In the genomic region with DNA sequence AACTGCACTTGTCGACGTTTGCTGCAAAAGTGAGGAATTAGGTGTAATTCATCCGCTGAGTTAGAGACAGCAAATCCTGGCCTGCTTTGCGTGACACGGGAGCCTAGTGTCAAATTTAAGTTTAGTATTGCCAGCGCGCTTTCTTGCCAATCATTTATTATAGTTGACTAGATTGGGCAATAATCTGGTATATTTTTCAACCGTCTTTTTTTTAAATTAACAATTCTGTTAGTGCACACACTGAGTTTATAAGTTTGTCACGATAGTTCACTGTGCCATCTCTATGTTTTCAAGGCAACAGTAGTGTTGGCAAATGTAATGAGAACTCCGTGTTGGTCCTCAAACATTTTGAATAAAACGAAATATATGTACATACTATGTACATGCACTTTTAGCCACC, we compare ENCODE assay signal across 1 fruit fly cellular context.
TF ChIP-seq lines count a peak whose summit lies in the region.

Gene CG9641 (minus strand): TSS at position 34 of the 400 bp plus-strand sequence.
Gene CG3165 (plus strand): TSS at position 294 of the 400 bp plus-strand sequence.

TF ChIP-seq in whole organism, embryonic, 481 proteins besides CTCF, POLR2A, EP300 and RAD21 (continued from another document and continues in another):
- TF ChIP-seq stwl (tag; optimal IDR thresholded peaks at IDR 0.05; lab: Kevin White, UChicago) (peak; percentile 99), CG3407 (GFP tag; optimal IDR thresholded peaks at IDR 0.05; lab: Kevin White, UChicago) (no peak), Lpt (GFP tag; optimal IDR thresholded peaks at IDR 0.05; lab: Kevin White, UChicago) (no peak), CrebB (tag; optimal IDR thresholded peaks at IDR 0.05; lab: Kevin White, UChicago) (peak; percentile 63), sob (GFP tag; IDR thresholded peaks at IDR 0.05; lab: Robert Waterston, UW) (peak; percentile 79), CG4282 (GFP tag; optimal IDR thresholded peaks at IDR 0.05; lab: Kevin White, UChicago) (peak; percentile 82), CG7556 (GFP tag; optimal IDR thresholded peaks at IDR 0.05; lab: Kevin White, UChicago) (peak; percentile 79), zfh2 (GFP tag; optimal IDR thresholded peaks at IDR 0.05; lab: Kevin White, UChicago) (peak; percentile 88), sima (GFP tag; optimal IDR thresholded peaks at IDR 0.05; lab: Kevin White, UChicago) (peak; percentile 10), Bteb2 (GFP tag; optimal IDR thresholded peaks at IDR 0.05; lab: Kevin White, UChicago) (peak; percentile 85), Ada2b (GFP tag; IDR thresholded peaks at IDR 0.05; lab: Robert Waterston, UW) (peak; percentile 72), yki (optimal IDR thresholded peaks at IDR 0.05; lab: Kevin White, UChicago) (no peak), E2f2 (GFP tag; IDR thresholded peaks at IDR 0.05; lab: Robert Waterston, UW) (peak; percentile 73), CG11723 (GFP tag; optimal IDR thresholded peaks at IDR 0.05; lab: Kevin White, UChicago) (no peak), CG16779 (GFP tag; IDR thresholded peaks at IDR 0.05; lab: Robert Waterston, UW) (peak; percentile 76; the same call in 1 of the 2 replicates), pfk (GFP tag; optimal IDR thresholded peaks at IDR 0.05; lab: Kevin White, UChicago) (peak; percentile 3), D19A (tag; optimal IDR thresholded peaks at IDR 0.05; lab: Kevin White, UChicago) (no peak), CG9215 (GFP tag; IDR thresholded peaks at IDR 0.05; lab: Robert Waterston, UW) (peak; percentile 88), aop (GFP tag; IDR thresholded peaks at IDR 0.05; lab: Robert Waterston, UW) (no peak), CG4707 (GFP tag; optimal IDR thresholded peaks at IDR 0.05; lab: Kevin White, UChicago) (peak; percentile 68), Ets65A (GFP tag; lab: Kevin White, UChicago) (peak; percentile 98), CG16813 (GFP tag; IDR thresholded peaks at IDR 0.05; lab: Robert Waterston, UW; ENCODE audit: partially characterized antibody) (peak; percentile 97), CG12071 (GFP tag; optimal IDR thresholded peaks at IDR 0.05; lab: Kevin White, UChicago) (peak; percentile 29), CG3065 (GFP tag; optimal IDR thresholded peaks at IDR 0.05; lab: Kevin White, UChicago) (peak; percentile 68), CG31388 (GFP tag; optimal IDR thresholded peaks at IDR 0.05; lab: Kevin White, UChicago) (peak; percentile 76), CG9609 (GFP tag; optimal IDR thresholded peaks at IDR 0.05; lab: Kevin White, UChicago) (peak; percentile 87), CG7987 (GFP tag; optimal IDR thresholded peaks at IDR 0.05; lab: Kevin White, UChicago) (peak; percentile 62), ara (GFP tag; IDR thresholded peaks at IDR 0.05; lab: Robert Waterston, UW) (peak; percentile 76), pum (GFP tag; optimal IDR thresholded peaks at IDR 0.05; lab: Kevin White, UChicago) (peak; percentile 92), p53 (GFP tag; optimal IDR thresholded peaks at IDR 0.05; lab: Kevin White, UChicago) (peak; percentile 72), odd (GFP tag; optimal IDR thresholded peaks at IDR 0.05; lab: Kevin White, UChicago) (no peak), CG7357 (GFP tag; IDR thresholded peaks at IDR 0.05; lab: Robert Waterston, UW) (peak; percentile 69; the same call in 2 of the 3 replicates), CG9932 (GFP tag; IDR thresholded peaks at IDR 0.05; lab: Robert Waterston, UW) (peak; percentile 91), CG5180 (GFP tag; optimal IDR thresholded peaks at IDR 0.05; lab: Kevin White, UChicago) (no peak), crol (GFP tag; IDR thresholded peaks at IDR 0.05; lab: Robert Waterston, UW) (no peak), crc (GFP tag; optimal IDR thresholded peaks at IDR 0.05; lab: Kevin White, UChicago) (peak; percentile 75), row (GFP tag; IDR thresholded peaks at IDR 0.05; lab: Robert Waterston, UW) (peak; percentile 98), gce (GFP tag; IDR thresholded peaks at IDR 0.05; lab: Robert Waterston, UW) (peak; percentile 52; the same call in 1 of the 3 replicates), CG2875 (GFP tag; optimal IDR thresholded peaks at IDR 0.05; lab: Kevin White, UChicago) (peak; percentile 33), CG10267 (tag; optimal IDR thresholded peaks at IDR 0.05; lab: Kevin White, UChicago) (peak; percentile 99), ato (GFP tag; IDR thresholded peaks at IDR 0.05; lab: Robert Waterston, UW; ENCODE audit: partially characterized antibody) (peak; percentile 78), CG4854 (GFP tag; optimal IDR thresholded peaks at IDR 0.05; lab: Kevin White, UChicago) (peak; percentile 78), Pdp1 (GFP tag; optimal IDR thresholded peaks at IDR 0.05; lab: Kevin White, UChicago) (peak; percentile 88 to 90), twi (tag; optimal IDR thresholded peaks at IDR 0.05; lab: Kevin White, UChicago) (peak; percentile 71), Ets97D (GFP tag; optimal IDR thresholded peaks at IDR 0.05; lab: Kevin White, UChicago) (peak; percentile 86), sc (optimal IDR thresholded peaks at IDR 0.05; lab: Kevin White, UChicago) (no peak), sc (GFP tag; optimal IDR thresholded peaks at IDR 0.05; lab: Kevin White, UChicago) (no peak), CG14050 (GFP tag; IDR thresholded peaks at IDR 0.05; lab: Robert Waterston, UW) (peak; percentile 46; the same call in 1 of the 3 replicates), slp2 (GFP tag; optimal IDR thresholded peaks at IDR 0.05; lab: Kevin White, UChicago) (peak; percentile 82), cwo (GFP tag; optimal IDR thresholded peaks at IDR 0.05; lab: Kevin White, UChicago) (peak; percentile 73), lilli (GFP tag; optimal IDR thresholded peaks at IDR 0.05; lab: Kevin White, UChicago) (peak; percentile 93), Xbp1 (GFP tag; optimal IDR thresholded peaks at IDR 0.05; lab: Kevin White, UChicago) (peak; percentile 92), CG8089 (GFP tag; optimal IDR thresholded peaks at IDR 0.05; lab: Kevin White, UChicago) (peak; percentile 74), Hsf (GFP tag; optimal IDR thresholded peaks at IDR 0.05; lab: Kevin White, UChicago) (peak; percentile 91), NfI (GFP tag; optimal IDR thresholded peaks at IDR 0.05; lab: Kevin White, UChicago) (peak; percentile 87), maf-S (GFP tag; optimal IDR thresholded peaks at IDR 0.05; lab: Kevin White, UChicago) (peak; percentile 88), Atf6 (GFP tag; IDR thresholded peaks at IDR 0.05; lab: Robert Waterston, UW) (peak; percentile 80), luna (GFP tag; optimal IDR thresholded peaks at IDR 0.05; lab: Kevin White, UChicago) (peak; percentile 44), Eip74EF (GFP tag; optimal IDR thresholded peaks at IDR 0.05; lab: Kevin White, UChicago) (no peak), CG12236 (GFP tag; optimal IDR thresholded peaks at IDR 0.05; lab: Kevin White, UChicago) (peak; percentile 74), CG11398 (GFP tag; optimal IDR thresholded peaks at IDR 0.05; lab: Kevin White, UChicago) (peak; percentile 82), CG1792 (GFP tag; optimal IDR thresholded peaks at IDR 0.05; lab: Kevin White, UChicago) (peak; percentile 80), Hr3 (GFP tag; optimal IDR thresholded peaks at IDR 0.05; lab: Kevin White, UChicago) (peak; percentile 82), dmrt11E (tag; optimal IDR thresholded peaks at IDR 0.05; lab: Kevin White, UChicago) (peak; percentile 84), tup (GFP tag; optimal IDR thresholded peaks at IDR 0.05; lab: Kevin White, UChicago) (peak; percentile 78), BEAF-32 (GFP tag; optimal IDR thresholded peaks at IDR 0.05; lab: Kevin White, UChicago) (peak; percentile 95), gro (GFP tag; optimal IDR thresholded peaks at IDR 0.05; lab: Kevin White, UChicago) (peak; percentile 92), H2.0 (GFP tag; IDR thresholded peaks at IDR 0.05; lab: Robert Waterston, UW) (peak; percentile 76), Lim3 (GFP tag; IDR thresholded peaks at IDR 0.05; lab: Robert Waterston, UW) (peak; percentile 39; the same call in 1 of the 2 replicates), Deaf1 (tag; optimal IDR thresholded peaks at IDR 0.05; lab: Kevin White, UChicago) (no peak), Tbp (GFP tag; optimal IDR thresholded peaks at IDR 0.05; lab: Kevin White, UChicago) (no peak), Optix (GFP tag; IDR thresholded peaks at IDR 0.05; lab: Robert Waterston, UW) (peak; percentile 80), CG7372 (GFP tag; IDR thresholded peaks at IDR 0.05; lab: Robert Waterston, UW) (peak; percentile 67), CG6689 (GFP tag; IDR thresholded peaks at IDR 0.05; lab: Robert Waterston, UW) (peak; percentile 88), onecut (GFP tag; IDR thresholded peaks at IDR 0.05; lab: Robert Waterston, UW) (peak; percentile 75), CG9876 (GFP tag; optimal IDR thresholded peaks at IDR 0.05; lab: Kevin White, UChicago) (peak; percentile 53), hb (GFP tag; IDR thresholded peaks at IDR 0.05; lab: Robert Waterston, UW; ENCODE audit: partially characterized antibody) (peak; percentile 94), lbe (GFP tag; optimal IDR thresholded peaks at IDR 0.05; lab: Kevin White, UChicago) (peak; percentile 89), Sox102F (GFP tag; optimal IDR thresholded peaks at IDR 0.05; lab: Kevin White, UChicago) (no peak), CG14014 (GFP tag; IDR thresholded peaks at IDR 0.05; lab: Robert Waterston, UW) (peak; percentile 87), CG4820 (GFP tag; optimal IDR thresholded peaks at IDR 0.05; lab: Kevin White, UChicago) (peak; percentile 90), Opbp (GFP tag; IDR thresholded peaks at IDR 0.05; lab: Robert Waterston, UW; ENCODE audit: partially characterized antibody) (peak; percentile 90), dysf (GFP tag; IDR thresholded peaks at IDR 0.05; lab: Robert Waterston, UW) (peak; percentile 84), Poxn (GFP tag; IDR thresholded peaks at IDR 0.05; lab: Robert Waterston, UW) (peak; percentile 42; the same call in 1 of the 2 replicates), Antp (GFP tag; optimal IDR thresholded peaks at IDR 0.05; lab: Kevin White, UChicago) (peak; percentile 92), pita (GFP tag; optimal IDR thresholded peaks at IDR 0.05; lab: Kevin White, UChicago) (no peak), Vsx1 (GFP tag; optimal IDR thresholded peaks at IDR 0.05; lab: Kevin White, UChicago) (no peak), vfl (GFP tag; optimal IDR thresholded peaks at IDR 0.05; lab: Kevin White, UChicago) (peak; percentile 86), salm (tag; optimal IDR thresholded peaks at IDR 0.05; lab: Kevin White, UChicago) (peak; percentile 21), unpg (GFP tag; optimal IDR thresholded peaks at IDR 0.05; lab: Kevin White, UChicago) (peak; percentile 79), fd64A (GFP tag; optimal IDR thresholded peaks at IDR 0.05; lab: Kevin White, UChicago) (peak; percentile 50), CG10543 (GFP tag; optimal IDR thresholded peaks at IDR 0.05; lab: Kevin White, UChicago) (peak; percentile 70), tx (GFP tag; optimal IDR thresholded peaks at IDR 0.05; lab: Kevin White, UChicago) (peak; percentile 87), Chrac-16 (GFP tag; optimal IDR thresholded peaks at IDR 0.05; lab: Kevin White, UChicago) (peak; percentile 87), CG3163 (GFP tag; optimal IDR thresholded peaks at IDR 0.05; lab: Kevin White, UChicago) (peak; percentile 77), PHDP (tag; optimal IDR thresholded peaks at IDR 0.05; lab: Kevin White, UChicago) (no peak), Drgx (GFP tag; IDR thresholded peaks at IDR 0.05; lab: Robert Waterston, UW) (peak; percentile 77), lov (optimal IDR thresholded peaks at IDR 0.05; lab: Kevin White, UChicago) (no peak), lov (GFP tag; IDR thresholded peaks at IDR 0.05; lab: Robert Waterston, UW) (peak; percentile 69; the same call in 2 of the 3 replicates), dpn (GFP tag; optimal IDR thresholded peaks at IDR 0.05; lab: Kevin White, UChicago) (peak; percentile 92), CG4730 (GFP tag; IDR thresholded peaks at IDR 0.05; lab: Robert Waterston, UW) (peak; percentile 69), CG17802 (tag; optimal IDR thresholded peaks at IDR 0.05; lab: Kevin White, UChicago) (peak; percentile 40), pnt (GFP tag; optimal IDR thresholded peaks at IDR 0.05; lab: Kevin White, UChicago) (peak; percentile 90), Doc2 (GFP tag; IDR thresholded peaks at IDR 0.05; lab: Robert Waterston, UW) (no peak), CG18262 (tag; optimal IDR thresholded peaks at IDR 0.05; lab: Kevin White, UChicago) (peak; percentile 85), CG6813 (GFP tag; optimal IDR thresholded peaks at IDR 0.05; lab: Kevin White, UChicago) (no peak), Atf3 (GFP tag; optimal IDR thresholded peaks at IDR 0.05; lab: Kevin White, UChicago) (peak; percentile 80), CG10209 (GFP tag; optimal IDR thresholded peaks at IDR 0.05; lab: Kevin White, UChicago) (peak; percentile 70), klu (GFP tag; IDR thresholded peaks at IDR 0.05; lab: Robert Waterston, UW) (peak; percentile 76; the same call in 1 of the 2 replicates), crp (GFP tag; optimal IDR thresholded peaks at IDR 0.05; lab: Kevin White, UChicago) (peak in 1 of 2 experiments; percentile 46), gcm2 (GFP tag; optimal IDR thresholded peaks at IDR 0.05; lab: Kevin White, UChicago) (peak; percentile 76), Elba2 (GFP tag; optimal IDR thresholded peaks at IDR 0.05; lab: Kevin White, UChicago) (peak; percentile 55), CG6272 (GFP tag; IDR thresholded peaks at IDR 0.05; lab: Robert Waterston, UW) (peak; percentile 85), slbo (GFP tag; IDR thresholded peaks at IDR 0.05; lab: Robert Waterston, UW) (peak; percentile 87), CG4360 (GFP tag; IDR thresholded peaks at IDR 0.05; lab: Robert Waterston, UW) (no peak; the same call in 1 of the 2 replicates), CG13894 (tag; optimal IDR thresholded peaks at IDR 0.05; lab: Kevin White, UChicago) (peak; percentile 86), wor (GFP tag; IDR thresholded peaks at IDR 0.05; lab: Robert Waterston, UW) (peak; percentile 57; the same call in 1 of the 2 replicates), CG1529 (GFP tag; optimal IDR thresholded peaks at IDR 0.05; lab: Kevin White, UChicago) (no peak), CG15479 (GFP tag; optimal IDR thresholded peaks at IDR 0.05; lab: Kevin White, UChicago) (no peak), HmgZ (tag; optimal IDR thresholded peaks at IDR 0.05; lab: Kevin White, UChicago) (peak; percentile 90), CG15073 (GFP tag; optimal IDR thresholded peaks at IDR 0.05; lab: Kevin White, UChicago) (peak; percentile 43), CG8924 (tag; optimal IDR thresholded peaks at IDR 0.05; lab: Kevin White, UChicago) (peak; percentile 82), CG13296 (GFP tag; optimal IDR thresholded peaks at IDR 0.05; lab: Kevin White, UChicago) (no peak), CG14860 (GFP tag; IDR thresholded peaks at IDR 0.05; lab: Robert Waterston, UW; ENCODE audit: partially characterized antibody) (peak; percentile 95), CG4617 (GFP tag; optimal IDR thresholded peaks at IDR 0.05; lab: Kevin White, UChicago; ENCODE audit: borderline replicate concordance) (peak; percentile 86)
